Worm (Caenorhabditis elegans): ENCODE results near the gene ugt-43.

DNA sequence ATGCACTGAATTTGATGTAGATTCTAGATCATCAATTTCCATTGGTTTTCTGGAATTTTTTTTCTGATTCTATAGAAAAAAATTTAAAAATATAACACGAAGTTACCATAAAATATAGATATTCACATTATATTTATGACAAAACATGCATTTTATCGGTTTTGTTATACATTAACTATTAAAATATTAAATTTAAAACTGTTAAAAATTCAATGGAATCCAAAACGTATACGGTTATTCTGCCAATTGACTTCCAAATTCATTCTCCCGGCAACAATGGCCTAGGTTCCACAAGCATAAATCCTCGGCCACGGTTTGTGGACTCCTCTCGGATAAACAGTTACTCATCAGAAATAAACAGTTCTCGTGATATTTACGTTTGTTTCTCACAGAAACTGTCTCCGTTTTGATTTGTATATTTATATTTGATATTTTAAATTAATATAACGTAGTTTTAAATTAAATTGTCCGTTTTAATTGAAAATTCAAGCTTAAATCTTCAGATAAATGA lies 19.3 kb downstream of the ugt-43 start, which contains the start of the genes F01D4.5 and ced-5:
- TF ChIP-seq ztf-29 (GFP tag; IDR thresholded peaks at IDR 0.05), result no peak
- peak; percentile 83 for TF ChIP-seq flt-1 (GFP tag; IDR thresholded peaks at IDR 0.05)
- peak; percentile 64 for TF ChIP-seq cog-1 (tag; optimal IDR thresholded peaks at IDR 0.05)
- no peak for TF ChIP-seq med-1 (GFP tag; optimal IDR thresholded peaks at IDR 0.05; ENCODE audit: insufficient read depth)
- TF ChIP-seq tab-1 (GFP tag; IDR thresholded peaks at IDR 0.05), result no peak
- TF ChIP-seq ztf-23 (GFP tag; IDR thresholded peaks at IDR 0.05), result peak; percentile 42; the same call in 1 of the 2 replicates
- TF ChIP-seq T22C8.4 (GFP tag; IDR thresholded peaks at IDR 0.05), result 0 out of 2 replicates have a peak, but pooled peaks have one; percentile 18
- TF ChIP-seq ref-1 (GFP tag; conservative IDR thresholded peaks at IDR 0.05), result no peak
- no peak for TF ChIP-seq klf-2 (GFP tag; conservative IDR thresholded peaks at IDR 0.05)
